Worm (Caenorhabditis elegans): Measurements from ENCODE around the gene ubl-1.
A peak's percentile ranks its signal among the peaks of the same experiment; 100 is the strongest.

The ubl-1 gene

DNA sequence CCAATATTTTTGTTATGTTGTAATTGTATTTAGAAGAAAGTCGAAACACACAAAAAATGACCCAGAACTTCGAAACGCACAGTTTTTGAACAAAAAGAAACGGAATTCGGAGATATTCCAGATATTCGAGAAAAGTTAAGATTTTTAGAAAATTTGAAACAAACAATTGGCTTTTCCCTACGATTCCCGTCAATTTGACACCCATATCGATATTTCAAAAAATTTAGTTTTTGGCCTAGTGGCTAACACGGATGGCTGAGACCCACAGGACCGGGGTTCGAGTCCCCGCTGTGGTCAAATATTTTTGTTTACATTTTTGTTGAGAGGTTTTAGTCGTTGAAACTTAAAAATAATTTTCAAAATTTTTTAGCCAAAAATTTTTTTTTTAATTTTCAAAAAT is 37.1 kb downstream of the ubl-1 start:
- peak; percentile 22 for TF ChIP-seq rpc-1 (optimal IDR thresholded peaks at IDR 0.05)
- peak; percentile 60 for TF ChIP-seq rpc-1 (tag; optimal IDR thresholded peaks at IDR 0.05)
- peak; percentile 36 for TF ChIP-seq B0261.1 (tag; optimal IDR thresholded peaks at IDR 0.05)
- peak; percentile 75 for TF ChIP-seq tbp1 (GFP tag; optimal IDR thresholded peaks at IDR 0.05)
- no peak for TF ChIP-seq tbx-9 (tag; optimal IDR thresholded peaks at IDR 0.05; ENCODE audit: borderline replicate concordance)
- TF ChIP-seq lin-40 (tag; optimal IDR thresholded peaks at IDR 0.05): no peak

DNA sequence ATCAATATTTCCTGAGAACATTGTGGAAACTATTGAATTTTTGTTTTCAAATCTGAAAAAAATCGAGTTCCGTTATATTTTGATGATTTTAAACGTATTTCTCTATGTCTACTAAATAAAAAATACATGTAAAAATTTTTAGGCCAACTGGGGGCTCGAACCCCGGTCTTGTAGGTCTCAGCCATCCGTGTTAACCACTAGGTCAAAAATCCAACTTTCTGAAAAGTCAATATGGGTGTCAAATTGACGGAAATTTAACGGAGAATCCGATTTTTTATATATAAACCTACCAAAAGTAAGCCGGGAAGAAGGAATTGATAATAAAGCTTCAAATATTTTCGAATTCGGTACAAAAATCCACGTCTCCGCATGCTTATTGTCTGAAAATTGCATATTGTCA is 38.2 kb downstream of the ubl-1 start:
- TF ChIP-seq snpc-1.3 (tag; optimal IDR thresholded peaks at IDR 0.05; ENCODE audit: insufficient read depth) (no peak), rpc-1 (optimal IDR thresholded peaks at IDR 0.05) (peak; percentile 28), rpc-1 (tag; optimal IDR thresholded peaks at IDR 0.05) (peak; percentile 63), tbp1 (GFP tag; optimal IDR thresholded peaks at IDR 0.05) (peak; percentile 78), B0261.1 (tag; optimal IDR thresholded peaks at IDR 0.05) (peak; percentile 47)

DNA sequence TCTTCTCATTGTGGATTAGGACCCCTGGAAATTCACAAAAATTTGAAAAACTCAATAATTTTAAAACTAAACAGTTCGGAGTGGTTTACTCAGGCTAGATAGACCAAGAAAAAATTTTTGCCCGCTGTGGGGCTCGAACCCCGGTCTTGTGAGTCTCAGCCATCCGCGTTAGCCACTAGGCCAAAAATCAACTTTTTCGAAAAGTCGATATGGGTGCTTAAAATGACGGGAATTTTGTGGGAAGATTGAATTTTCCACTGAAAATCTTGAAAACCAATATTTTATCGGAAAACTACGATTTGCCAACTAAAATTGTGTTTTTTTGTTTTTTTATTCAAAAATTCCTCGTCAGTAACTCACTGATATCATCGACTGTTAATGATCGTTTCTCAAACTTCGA is 39.4 kb downstream of the ubl-1 start:
- TF ChIP-seq die-1 (tag; optimal IDR thresholded peaks at IDR 0.05) (no peak), tbp1 (GFP tag; optimal IDR thresholded peaks at IDR 0.05) (peak; percentile 85), ceh-91 (GFP tag; IDR thresholded peaks at IDR 0.05) (no peak), sea-2 (GFP tag; IDR thresholded peaks at IDR 0.05) (no peak), lsl-1 (GFP tag; optimal IDR thresholded peaks at IDR 0.05) (peak; percentile 22), ceh-79 (tag; optimal IDR thresholded peaks at IDR 0.05) (no peak), F33H1.4 (GFP tag; IDR thresholded peaks at IDR 0.05) (peak; percentile 38; the same call in 1 of the 2 replicates), B0261.1 (tag; optimal IDR thresholded peaks at IDR 0.05) (peak; percentile 61), madf-8 (GFP tag; conservative IDR thresholded peaks at IDR 0.05) (no peak), mel-28 (tag; optimal IDR thresholded peaks at IDR 0.05; ENCODE audit: borderline replicate concordance) (no peak), Y95B8A.8 (GFP tag; IDR thresholded peaks at IDR 0.05) (no peak), dpff-1 (tag; optimal IDR thresholded peaks at IDR 0.05) (no peak), akir-1 (GFP tag; optimal IDR thresholded peaks at IDR 0.05) (no peak), zim-3 (tag; optimal IDR thresholded peaks at IDR 0.05) (no peak), C06A6.2 (GFP tag; conservative IDR thresholded peaks at IDR 0.05) (no peak), ceh-58 (GFP tag; IDR thresholded peaks at IDR 0.05) (no peak), aptf-3 (GFP tag; IDR thresholded peaks at IDR 0.05) (no peak), repo-1 (tag; optimal IDR thresholded peaks at IDR 0.05) (no peak), lsy-27 (tag; optimal IDR thresholded peaks at IDR 0.05; ENCODE audit: borderline replicate concordance, insufficient read depth) (no peak), madf-6 (GFP tag; IDR thresholded peaks at IDR 0.05) (peak; percentile 23; the same call in 1 of the 2 replicates), fkh-3 (tag; optimal IDR thresholded peaks at IDR 0.05) (no peak), ZK185.1 (tag; optimal IDR thresholded peaks at IDR 0.05; ENCODE audit: poor library complexity, severe bottlenecking) (no peak), lin-26 (GFP tag; IDR thresholded peaks at IDR 0.05) (peak; percentile 49; the same call in 1 of the 2 replicates), dox-1 (GFP tag; IDR thresholded peaks at IDR 0.05) (no peak), pbrm-1 (GFP tag; IDR thresholded peaks at IDR 0.05) (no peak), unc-130 (GFP tag; optimal IDR thresholded peaks at IDR 0.05) (no peak), him-1 (tag; optimal IDR thresholded peaks at IDR 0.05) (peak; percentile 44), madf-10 (tag; optimal IDR thresholded peaks at IDR 0.05) (no peak), hsf-1 (GFP tag; IDR thresholded peaks at IDR 0.05) (no peak), gei-17 (GFP tag; optimal IDR thresholded peaks at IDR 0.05) (no peak), athp-1 (tag; optimal IDR thresholded peaks at IDR 0.05) (no peak), rpc-1 (optimal IDR thresholded peaks at IDR 0.05) (peak; percentile 44), rpc-1 (tag; optimal IDR thresholded peaks at IDR 0.05) (peak; percentile 66), bed-2 (GFP tag; IDR thresholded peaks at IDR 0.05) (no peak), efl-1 (GFP tag; optimal IDR thresholded peaks at IDR 0.05) (no peak), ama-1 (optimal IDR thresholded peaks at IDR 0.05) (no peak), ama-1 (GFP tag; optimal IDR thresholded peaks at IDR 0.05) (no peak), hmg-1.2 (GFP tag; IDR thresholded peaks at IDR 0.05) (peak; percentile 20; the same call in 1 of the 2 replicates), nhr-90 (tag; optimal IDR thresholded peaks at IDR 0.05) (no peak), mxl-1 (tag; optimal IDR thresholded peaks at IDR 0.05) (no peak), xnd-1 (tag; optimal IDR thresholded peaks at IDR 0.05) (no peak), Y79H2A.3 (GFP tag; conservative IDR thresholded peaks at IDR 0.05) (no peak)
